Fruit fly (Drosophila melanogaster): ENCODE results near the gene GstD10.

DNA sequence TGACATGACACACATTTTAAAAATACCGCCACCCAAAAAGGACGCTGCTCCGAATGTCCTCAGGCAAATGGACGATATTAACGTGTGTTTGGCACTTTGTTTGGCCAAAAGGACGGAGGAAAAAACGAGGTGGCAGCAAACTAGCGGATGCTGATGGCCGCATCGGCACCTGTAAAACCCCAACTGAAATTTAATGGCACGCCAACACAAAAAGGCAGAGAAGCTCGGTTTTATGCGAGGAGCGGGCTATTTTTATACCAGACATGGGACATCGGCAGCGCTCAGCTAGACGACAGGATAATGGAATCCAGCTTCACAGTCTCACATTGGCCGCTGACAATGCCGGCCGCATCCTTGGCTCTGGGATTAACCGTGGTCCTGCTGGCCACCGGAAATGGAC is 20.4 kb upstream of the GstD10 start, which contains the start of gene Sol1:
- TF ChIP-seq CG4496 (GFP tag; IDR thresholded peaks at IDR 0.05) (no peak), CG32121 (GFP tag; IDR thresholded peaks at IDR 0.05) (no peak), CG8159 (tag; optimal IDR thresholded peaks at IDR 0.05) (no peak)
